Worm (Caenorhabditis elegans): ENCODE results near the gene C25D7.10.

DNA sequence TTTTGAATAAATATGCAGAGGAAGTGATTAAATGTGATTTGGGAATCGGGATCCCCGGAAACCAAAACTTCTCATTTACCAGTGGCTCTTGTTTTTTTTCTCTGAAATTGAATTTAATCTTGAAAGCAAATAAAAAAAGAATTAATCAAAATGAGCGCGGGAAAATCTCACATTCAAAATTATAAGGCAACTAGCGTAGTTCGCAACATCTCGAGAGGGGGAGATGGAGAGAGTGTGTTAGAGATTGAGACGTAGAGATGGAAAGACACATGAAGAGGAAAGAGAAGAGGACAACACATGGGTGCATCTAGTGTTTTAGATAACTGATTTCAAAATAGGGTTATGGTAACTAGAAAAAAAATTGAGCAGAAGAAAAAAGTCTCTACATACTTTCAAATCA is 19.2 kb upstream of the C25D7.10 start, which contains the start of gene sdc-3:
- TF ChIP-seq elt-3 (tag; optimal IDR thresholded peaks at IDR 0.05) (no peak), ama-1 (optimal IDR thresholded peaks at IDR 0.05) (no peak)
